Fruit fly (Drosophila melanogaster) S2 (cell line): ENCODE results near the gene CG3557.
A peak's percentile ranks its signal among the peaks of the same experiment; 100 is the strongest.

Experiments used
- CG8478 ChIP-seq: fragments of >200 bp; optimal IDR thresholded peaks from 2 replicates; lab custom pipeline; 2018
- CTCF ChIP-seq, 2 experiments: fragments of >200 bp; optimal IDR thresholded peaks; 2 replicates each; lab custom pipeline; 2018

CG3557 gene

dm6 chr2L:2416620-2417019 lies 31.0 kb upstream of the CG3557 start, which contains the start of gene CG31948:
CG31948 (minus strand) TSS chr2L:2416720.
- TF ChIP-seq CG8478 (lab: Kevin White, UChicago) (no peak), CTCF (optimal IDR thresholded peaks at IDR 0.05; lab: Kevin White, UChicago) (no peak)

DNA sequence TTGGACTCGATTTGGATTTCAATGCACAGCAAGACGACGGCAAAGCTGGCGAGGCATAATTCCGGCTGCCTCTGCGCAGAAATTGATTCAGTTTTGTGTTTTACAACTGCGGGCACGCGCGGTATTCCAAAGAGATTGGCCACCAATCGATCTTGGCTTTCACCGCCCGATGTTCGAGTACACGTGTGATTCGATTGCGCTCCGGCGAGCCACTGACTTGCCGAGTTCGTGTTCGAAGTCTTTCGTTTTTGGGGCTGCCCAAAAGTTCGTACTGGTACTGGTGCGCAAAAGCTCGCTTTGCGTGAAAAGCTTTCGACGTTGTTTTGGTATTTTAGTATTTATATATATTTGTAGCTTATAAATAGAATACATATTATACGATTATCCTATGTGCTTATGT lies 29.5 kb upstream of the CG3557 start, which contains the start of gene CG18641:
Gene CG18641, minus strand, starts transcription at position 214 of the 400 bp plus-strand sequence.
- TF ChIP-seq CG8478 (lab: Kevin White, UChicago): no peak
- TF ChIP-seq CTCF (optimal IDR thresholded peaks at IDR 0.05; lab: Kevin White, UChicago): no peak

dm6 chr2L:2413093-2413492 lies 27.5 kb upstream of the CG3557 start:
- TF ChIP-seq CTCF (optimal IDR thresholded peaks at IDR 0.05; lab: Kevin White, UChicago): no peak
- no peak for TF ChIP-seq CG8478 (lab: Kevin White, UChicago)

- TF ChIP-seq CTCF (optimal IDR thresholded peaks at IDR 0.05; lab: Kevin White, UChicago) (no peak), CG8478 (lab: Kevin White, UChicago) (no peak)
Observed at dm6 chr2L:2404631-2405030, 19.0 kb upstream of the CG3557 start.

dm6 chr2L:2402194-2402593 lies 16.6 kb upstream of the CG3557 start:
- TF ChIP-seq CTCF (optimal IDR thresholded peaks at IDR 0.05; lab: Kevin White, UChicago) (no peak), CG8478 (lab: Kevin White, UChicago) (no peak)

DNA sequence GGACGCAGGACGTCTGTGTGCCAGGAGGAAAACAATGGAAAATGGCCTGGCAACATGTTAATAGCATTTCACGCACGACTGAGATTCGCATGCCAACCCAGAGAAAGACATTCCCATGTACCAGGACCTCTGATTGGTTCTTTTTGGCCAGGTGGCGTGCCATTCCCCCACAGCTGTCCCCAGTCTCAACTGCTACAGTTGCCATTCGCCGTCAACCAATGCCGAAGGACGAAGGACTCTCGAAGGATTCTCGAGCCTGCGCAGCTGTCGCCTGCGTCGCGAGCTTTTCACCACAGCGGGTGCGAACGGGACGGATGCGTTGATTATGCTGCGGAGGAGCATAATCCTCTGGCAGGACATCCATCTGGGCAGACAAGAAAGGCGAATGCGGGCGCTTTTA lies 14.3 kb upstream of the CG3557 start, which contains the start of gene VGlut:
Gene VGlut, plus strand, starts transcription at position 399 of the 400 bp plus-strand sequence.
- TF ChIP-seq CTCF (optimal IDR thresholded peaks at IDR 0.05; lab: Kevin White, UChicago): no peak
- TF ChIP-seq CG8478 (lab: Kevin White, UChicago): no peak

DNA sequence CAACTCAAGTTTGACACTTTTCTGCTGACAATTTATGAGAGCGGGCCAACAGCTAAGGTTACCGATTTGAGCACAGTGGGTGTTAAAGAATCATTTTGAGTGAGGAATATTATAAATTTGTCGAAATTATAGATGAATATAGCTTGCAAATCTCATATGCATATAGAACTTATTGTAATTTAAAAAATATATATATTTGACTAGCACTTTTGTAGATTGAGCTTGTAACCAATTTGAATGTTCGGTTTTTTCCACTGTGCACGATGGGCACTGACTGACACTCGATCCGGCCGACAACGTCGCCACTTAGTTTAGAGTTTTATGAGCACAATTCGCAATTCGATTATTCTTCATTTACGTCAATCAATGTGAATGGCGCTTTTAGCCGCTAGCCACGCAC lies 12.9 kb upstream of the CG3557 start:
- no peak for TF ChIP-seq CTCF (optimal IDR thresholded peaks at IDR 0.05; lab: Kevin White, UChicago)
- TF ChIP-seq CG8478 (lab: Kevin White, UChicago): no peak

DNA sequence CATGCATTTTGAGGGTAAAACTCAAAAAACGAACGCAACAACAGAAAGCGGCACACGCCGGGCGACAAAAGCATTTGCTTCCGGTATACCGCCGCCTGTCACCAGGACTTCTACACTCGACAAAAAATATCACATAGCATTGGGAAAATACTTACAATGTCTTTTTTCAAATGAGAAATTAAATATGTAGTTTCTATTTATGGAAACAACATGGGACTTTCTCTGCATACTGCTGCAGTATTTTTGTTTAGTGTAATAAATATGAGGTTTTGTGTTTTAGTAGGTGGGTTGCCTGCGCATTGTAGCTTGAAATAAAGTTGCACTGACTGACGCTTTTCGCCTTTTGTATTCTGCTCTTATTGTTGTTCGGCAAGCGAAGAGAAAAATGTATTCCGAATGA lies 11.5 kb upstream of the CG3557 start:
- no peak for TF ChIP-seq CTCF (optimal IDR thresholded peaks at IDR 0.05; lab: Kevin White, UChicago)
- no peak for TF ChIP-seq CG8478 (lab: Kevin White, UChicago)

- no peak for TF ChIP-seq CTCF (optimal IDR thresholded peaks at IDR 0.05; lab: Kevin White, UChicago)
- TF ChIP-seq CG8478 (lab: Kevin White, UChicago): no peak
Observed at dm6 chr2L:2394872-2395271, 9.3 kb upstream of the CG3557 start.

DNA sequence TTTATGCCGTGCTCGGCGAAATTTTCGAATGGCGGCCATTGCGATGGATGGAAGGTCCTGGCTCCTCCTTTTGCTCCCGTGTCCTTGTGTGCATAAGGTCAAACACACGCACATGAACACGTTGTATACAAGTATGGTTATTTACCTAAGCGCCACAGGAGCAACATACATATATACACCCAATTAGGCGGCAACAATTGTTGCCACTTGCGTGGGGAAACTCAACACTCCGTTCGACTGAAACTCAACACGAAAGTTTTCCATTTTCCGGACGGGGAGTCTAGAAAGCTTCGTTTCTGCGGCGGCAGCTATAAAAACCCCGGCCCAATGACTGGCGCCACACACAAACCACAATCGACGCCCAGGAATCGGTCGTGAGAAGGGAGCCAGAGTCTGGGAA lies 5.7 kb upstream of the CG3557 start, which contains the start of gene CG46448:
Gene CG46448, plus strand, starts transcription at position 340 of the 400 bp plus-strand sequence.
- TF ChIP-seq CG8478 (lab: Kevin White, UChicago) (no peak), CTCF (optimal IDR thresholded peaks at IDR 0.05; lab: Kevin White, UChicago) (no peak)

dm6 chr2L:2390589-2390988 lies 5.0 kb upstream of the CG3557 start, which contains the start of gene CG43750:
CG43750 (minus strand) TSS chr2L:2390689.
- TF ChIP-seq CG8478 (lab: Kevin White, UChicago) (no peak), CTCF (optimal IDR thresholded peaks at IDR 0.05; lab: Kevin White, UChicago) (no peak)

DNA sequence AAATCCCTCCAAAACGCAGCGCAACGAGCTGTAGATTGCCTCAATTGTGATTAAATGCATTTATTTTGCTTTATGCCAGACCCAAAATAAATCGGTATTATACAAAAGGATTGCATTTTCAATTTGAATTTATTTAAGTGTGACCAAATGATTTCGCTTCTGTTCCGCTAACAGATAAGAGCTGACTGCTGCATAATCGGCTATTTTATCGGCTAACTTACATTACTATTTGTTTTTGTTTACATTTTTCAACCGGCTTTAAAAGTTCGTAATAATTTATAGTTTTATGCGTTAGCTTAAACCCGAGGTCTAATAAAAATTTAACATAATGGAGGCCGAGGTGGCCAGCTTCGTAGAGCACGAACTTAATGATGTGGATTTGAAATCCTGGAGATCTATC lies 2.6 kb downstream of the CG3557 start, which contains the start of gene PIG-Wa:
Gene PIG-Wa, plus strand, starts transcription at position 232 of the 400 bp plus-strand sequence.
- TF ChIP-seq CG8478 (lab: Kevin White, UChicago): no peak
- no peak for TF ChIP-seq CTCF (optimal IDR thresholded peaks at IDR 0.05; lab: Kevin White, UChicago)

DNA sequence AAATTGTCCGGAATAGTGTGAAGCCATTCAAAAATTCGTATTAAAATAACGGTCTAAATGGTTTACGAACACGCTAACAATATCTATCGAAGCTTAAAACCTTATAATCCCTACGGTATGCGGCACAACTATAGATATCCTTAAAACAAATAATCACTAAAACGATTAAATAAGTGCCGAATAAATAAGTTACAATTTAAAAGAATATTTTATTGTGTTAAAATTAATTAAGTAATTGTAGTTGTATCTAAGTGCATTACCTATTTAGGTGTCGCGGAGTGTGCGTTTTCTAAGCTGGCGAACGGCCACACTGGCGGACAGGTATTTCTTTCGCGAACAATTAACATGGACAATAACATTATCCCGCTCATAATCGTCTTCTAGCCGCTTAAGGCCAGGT lies 4.8 kb downstream of the CG3557 start, which contains the start of gene Eogt:
Gene Eogt, plus strand, starts transcription at position 293 of the 400 bp plus-strand sequence.
- peak in 1 of 2 experiments; percentile 6 for TF ChIP-seq CTCF (optimal IDR thresholded peaks at IDR 0.05; lab: Kevin White, UChicago)
- no peak for TF ChIP-seq CG8478 (lab: Kevin White, UChicago)

DNA sequence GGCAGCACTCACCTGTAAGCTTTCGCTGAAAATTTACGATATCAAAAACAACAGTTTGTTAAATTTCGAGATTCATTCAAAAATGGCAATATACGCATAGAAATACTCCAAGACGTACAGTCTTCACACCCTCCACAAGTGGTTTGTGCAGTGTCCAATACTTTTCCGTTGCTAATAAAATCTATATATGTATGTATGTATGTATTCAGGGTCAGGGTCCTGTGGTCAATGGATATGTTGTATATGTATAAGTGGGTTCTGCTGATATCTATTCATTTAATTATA lies 9.2 kb downstream of the CG3557 start:
- TF ChIP-seq CG8478 (lab: Kevin White, UChicago): no peak

- TF ChIP-seq CG8478 (lab: Kevin White, UChicago): no peak
- peak in 1 of 2 experiments; percentile 27 for TF ChIP-seq CTCF (optimal IDR thresholded peaks at IDR 0.05; lab: Kevin White, UChicago)
Observed at dm6 chr2L:2375655-2376417, 9.8 kb downstream of the CG3557 start, which contains the start of gene Atxn7. Atxn7 (plus strand) TSS chr2L:2375841.
